Worm (Caenorhabditis elegans): ENCODE data around the gene alp-1.

alp-1 gene

DNA sequence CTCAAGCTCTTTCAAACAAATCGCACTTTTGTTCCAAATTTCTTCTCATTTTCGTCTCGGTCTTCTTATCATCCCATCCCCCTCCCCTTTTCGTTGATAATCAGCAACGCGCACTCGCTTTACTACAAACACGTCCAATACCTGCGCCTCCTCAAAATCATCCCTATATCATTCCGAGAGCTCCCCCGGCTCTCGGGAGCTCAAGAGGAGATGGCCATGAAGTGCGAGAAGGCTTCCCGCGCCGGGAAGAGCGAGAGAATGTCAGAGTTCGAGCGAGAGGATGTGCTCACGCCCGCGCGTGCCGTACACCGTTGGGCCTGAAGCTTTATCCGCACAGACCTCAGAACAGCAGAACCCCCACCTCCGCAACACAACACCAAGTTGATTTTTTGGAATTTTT is 1.5 kb upstream of the alp-1 start (continued):
- no peak for TF ChIP-seq attf-3 (GFP tag; conservative IDR thresholded peaks at IDR 0.05)

DNA sequence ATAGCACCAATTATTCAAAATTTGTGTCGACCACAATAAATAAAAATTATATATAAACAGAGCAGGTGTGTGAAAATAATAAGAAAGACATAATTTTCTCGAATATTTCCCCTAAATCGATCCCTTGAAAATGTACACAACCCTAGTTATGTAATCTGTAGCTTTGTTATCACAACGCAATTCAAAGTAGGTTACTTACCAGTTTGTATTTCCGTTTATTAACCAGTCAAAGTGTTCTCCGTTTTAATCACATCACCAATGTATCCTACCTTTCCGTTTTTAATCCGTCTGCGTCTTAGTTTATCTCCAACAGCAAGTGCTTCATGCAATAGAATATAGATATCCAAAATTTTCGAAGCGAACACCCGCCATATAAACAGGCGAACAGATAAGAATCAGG is 1.0 kb downstream of the alp-1 start:
- TF ChIP-seq Y53G8AR.9 (GFP tag; conservative IDR thresholded peaks at IDR 0.05) (no peak), Y67H2A.10 (GFP tag; conservative IDR thresholded peaks at IDR 0.05) (no peak), F23B12.7 (tag; optimal IDR thresholded peaks at IDR 0.05; ENCODE audit: insufficient read depth) (no peak), egrh-3 (GFP tag; IDR thresholded peaks at IDR 0.05) (no peak), F10E7.11 (tag; optimal IDR thresholded peaks at IDR 0.05) (no peak), pbrm-1 (GFP tag; IDR thresholded peaks at IDR 0.05) (no peak), ZK185.1 (tag; optimal IDR thresholded peaks at IDR 0.05; ENCODE audit: poor library complexity, severe bottlenecking) (no peak), Y56A3A.18 (GFP tag; IDR thresholded peaks at IDR 0.05) (no peak), D2030.7 (GFP tag; IDR thresholded peaks at IDR 0.05) (no peak), dox-1 (GFP tag; IDR thresholded peaks at IDR 0.05) (no peak), somi-1 (GFP tag; optimal IDR thresholded peaks at IDR 0.05) (no peak)

DNA sequence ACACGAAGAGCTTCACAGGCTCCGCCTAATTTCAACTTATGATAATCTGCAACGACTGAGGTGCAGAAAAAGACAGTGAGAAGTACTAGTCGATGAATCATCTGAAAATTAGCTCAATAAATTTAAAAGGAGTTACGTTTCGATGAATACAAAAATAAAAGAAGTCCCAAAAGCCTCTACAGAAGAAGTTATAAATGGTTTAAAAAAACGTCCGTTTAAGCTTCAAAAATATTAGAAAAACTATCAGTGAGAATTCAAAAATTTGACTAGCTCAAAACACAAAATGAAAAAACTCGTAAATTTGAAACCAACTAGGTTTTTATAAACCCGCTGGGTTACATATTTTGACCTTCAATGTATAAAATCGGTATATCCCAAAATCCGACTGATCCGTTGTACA is 3.7 kb downstream of the alp-1 start, which contains the start of gene T11B7.5:
TSS of gene T11B7.5 (minus strand) at position 101 of the 400 bp plus-strand sequence.
- TF ChIP-seq xnd-1 (tag; optimal IDR thresholded peaks at IDR 0.05) = no peak
- TF ChIP-seq sea-2 (GFP tag; IDR thresholded peaks at IDR 0.05) = no peak
- no peak for TF ChIP-seq chd-7 (tag; optimal IDR thresholded peaks at IDR 0.05)
- no peak for TF ChIP-seq ztf-3 (GFP tag; optimal IDR thresholded peaks at IDR 0.05)
- TF ChIP-seq ceh-100 (GFP tag; IDR thresholded peaks at IDR 0.05) = no peak
- TF ChIP-seq somi-1 (GFP tag; optimal IDR thresholded peaks at IDR 0.05) = no peak
- no peak for TF ChIP-seq egl-44 (GFP tag; IDR thresholded peaks at IDR 0.05)
- TF ChIP-seq ztf-28 (GFP tag; IDR thresholded peaks at IDR 0.05) = no peak
- TF ChIP-seq F52B5.7 (tag; optimal IDR thresholded peaks at IDR 0.05) = no peak
- no peak for TF ChIP-seq C17E4.6 (GFP tag; IDR thresholded peaks at IDR 0.05)
- no peak for TF ChIP-seq nfyb-1 (GFP tag; IDR thresholded peaks at IDR 0.05)
- no peak for TF ChIP-seq F33H1.4 (GFP tag; IDR thresholded peaks at IDR 0.05)
- no peak for TF ChIP-seq mxl-1 (tag; optimal IDR thresholded peaks at IDR 0.05)
- TF ChIP-seq madf-3 (GFP tag; IDR thresholded peaks at IDR 0.05) = no peak
- no peak for TF ChIP-seq ztf-25 (GFP tag; IDR thresholded peaks at IDR 0.05)
- TF ChIP-seq Y56A3A.18 (GFP tag; IDR thresholded peaks at IDR 0.05) = no peak
- TF ChIP-seq Y95B8A.8 (GFP tag; IDR thresholded peaks at IDR 0.05) = no peak
- TF ChIP-seq nhr-120 (GFP tag; IDR thresholded peaks at IDR 0.05) = no peak

DNA sequence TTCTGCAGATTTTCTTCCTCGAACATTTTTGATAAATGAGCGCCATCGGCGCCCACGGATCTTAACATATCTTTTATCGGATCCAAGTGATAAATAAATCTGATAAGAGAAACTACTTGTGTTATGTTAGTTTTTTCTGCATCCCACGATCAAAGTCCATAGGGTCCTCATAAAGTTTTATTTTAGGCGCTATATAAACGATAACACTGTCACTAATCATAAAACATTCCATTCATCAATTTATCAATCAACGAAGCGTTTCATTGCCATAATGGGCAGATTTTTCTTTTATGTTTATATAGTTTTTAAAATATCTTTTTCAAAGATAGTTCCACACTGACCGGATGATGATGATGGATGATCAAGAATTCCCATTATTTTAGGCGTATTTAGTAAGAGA is 12.4 kb downstream of the alp-1 start:
- TF ChIP-seq somi-1 (GFP tag; optimal IDR thresholded peaks at IDR 0.05) (no peak), akir-1 (GFP tag; optimal IDR thresholded peaks at IDR 0.05) (no peak), F22D6.2 (tag; optimal IDR thresholded peaks at IDR 0.05) (no peak), hmg-20 (GFP tag; IDR thresholded peaks at IDR 0.05) (no peak), F10E7.11 (tag; optimal IDR thresholded peaks at IDR 0.05) (no peak), aptf-3 (GFP tag; IDR thresholded peaks at IDR 0.05) (no peak), ceh-27 (GFP tag; optimal IDR thresholded peaks at IDR 0.05) (no peak), Y56A3A.18 (GFP tag; IDR thresholded peaks at IDR 0.05) (no peak), sptf-2 (GFP tag; optimal IDR thresholded peaks at IDR 0.05) (no peak), ets-4 (GFP tag; optimal IDR thresholded peaks at IDR 0.05) (no peak), unc-130 (GFP tag; optimal IDR thresholded peaks at IDR 0.05) (no peak), ceh-100 (GFP tag; IDR thresholded peaks at IDR 0.05) (no peak), egl-44 (GFP tag; IDR thresholded peaks at IDR 0.05) (no peak), atf-7 (tag; optimal IDR thresholded peaks at IDR 0.05) (no peak), F57C9.4 (tag; optimal IDR thresholded peaks at IDR 0.05) (no peak), dpff-1 (tag; optimal IDR thresholded peaks at IDR 0.05) (no peak), die-1 (tag; optimal IDR thresholded peaks at IDR 0.05) (no peak), mxl-1 (tag; optimal IDR thresholded peaks at IDR 0.05) (no peak), hlh-26 (GFP tag; conservative IDR thresholded peaks at IDR 0.05) (no peak), B0035.1 (tag; optimal IDR thresholded peaks at IDR 0.05) (no peak)

Data from whole organism, young adult.